Worm (Caenorhabditis elegans) whole organism, L4 larva: ENCODE data around the gene ZC262.7.
A peak's percentile ranks its signal among the peaks of the same experiment; 100 is the strongest.

Source experiments
- ama-1 ChIP-seq: fragments of 150-350 bp; optimal IDR thresholded peaks from 2 replicates; lab custom pipeline; 2014; ENCODE audit warnings: inconsistent platforms, mixed read lengths
- madf-9 ChIP-seq: fragments of 200-800 bp; sonication (Bioruptor generic); conservative IDR thresholded peaks from 2 replicates; pipeline ENCODE4 v1.3.6; 2022; ENCODE audit warnings: missing genetic modification reagents, missing genetic modification characterization, missing compliant biosample characterization
- set-16 ChIP-seq: fragments of 200-800 bp; sonication (Bioruptor generic); IDR thresholded peaks from 2 replicates; pipeline ENCODE4 v1.3.6; 2022; ENCODE audit warnings: missing genetic modification reagents, missing genetic modification characterization, missing compliant biosample characterization
- skn-1 ChIP-seq: fragments of 150-350 bp; optimal IDR thresholded peaks from 2 replicates; lab custom pipeline; 2014; ENCODE audit warnings: missing biosample characterization, missing genetic modification characterization
- unc-62 ChIP-seq, 3 experiments: fragments of 150-350 bp in 1 of 3; sonication (generic microtip); optimal IDR thresholded peaks in 2 of 3; peaks in 1 of 3; 1 replicate in 1 of 3; 2 replicates in 2 of 3; lab custom pipeline; 2014 to 2017; ENCODE audit warnings: missing biosample characterization in 3 of 3, missing genetic modification characterization in 3 of 3, missing genetic modification reagents in 3 of 3, missing genotype in 1 of 3
- ztf-11 ChIP-seq: fragments of 150-350 bp; optimal IDR thresholded peaks from 2 replicates; lab custom pipeline; 2014; ENCODE audit warnings: missing biosample characterization, missing genetic modification characterization

- TF ChIP-seq ztf-11 (no peak), set-16 (GFP tag; lab: Robert Waterston, UW) (no peak), ama-1 (no peak), unc-62 (GFP tag; optimal IDR thresholded peaks at IDR 0.05 in 1 of 2; lab: Kevin White, UChicago) (peak in 1 of 2 experiments; percentile 89), unc-62 (tag; optimal IDR thresholded peaks at IDR 0.05; lab: Kevin White, UChicago) (no peak), skn-1 (tag; lab: Kevin White, UChicago) (no peak), madf-9 (no peak)
These were observed 22.9 kb downstream of the ZC262.7 start for ce11 chrIII:8321225-8321624.
